In genomic region chr3L:16758504-16759109, dm6 we compare ENCODE assay signal across 3 fruit fly cellular contexts.
TF ChIP-seq lines count a peak whose summit lies in the region.

No protein-coding gene starts in this region.

TF ChIP-seq in whole organism, embryonic, 481 proteins besides CTCF, POLR2A, EP300 and RAD21 (continued from another document):
- TF ChIP-seq fd96Cb (tag; optimal IDR thresholded peaks at IDR 0.05; lab: Kevin White, UChicago) (no peak), corto (GFP tag; optimal IDR thresholded peaks at IDR 0.05; lab: Kevin White, UChicago) (peak; percentile 31), lbe (GFP tag; optimal IDR thresholded peaks at IDR 0.05; lab: Kevin White, UChicago) (peak; percentile 31), Xrp1 (GFP tag; IDR thresholded peaks at IDR 0.05; lab: Robert Waterston, UW) (0 out of 2 replicates have a peak, but pooled peaks have one; percentile 30), knrl (GFP tag; IDR thresholded peaks at IDR 0.05; lab: Robert Waterston, UW; ENCODE audit: partially characterized antibody) (0 out of 3 replicates have a peak, but pooled peaks have one; percentile 8)

TF ChIP-seq in whole organism, prepupa, 60 proteins besides CTCF, POLR2A, EP300 and RAD21 (continued from another document):
- TF ChIP-seq CG6276 (GFP tag; optimal IDR thresholded peaks at IDR 0.05; lab: Kevin White, UChicago) (peak; percentile 77), Smox (GFP tag; optimal IDR thresholded peaks at IDR 0.05; lab: Kevin White, UChicago) (peak; percentile 63), ss (GFP tag; optimal IDR thresholded peaks at IDR 0.05; lab: Kevin White, UChicago) (peak; percentile 93 to 96), CG6163 (GFP tag; IDR thresholded peaks at IDR 0.05; lab: Robert Waterston, UW) (peak; percentile 93), Eip75B (GFP tag; optimal IDR thresholded peaks at IDR 0.05; lab: Kevin White, UChicago) (peak; percentile 91), lz (GFP tag; optimal IDR thresholded peaks at IDR 0.05; lab: Kevin White, UChicago) (peak; percentile 73), CG10669 (GFP tag; optimal IDR thresholded peaks at IDR 0.05; lab: Kevin White, UChicago) (peak; percentile 85), dsx (GFP tag; optimal IDR thresholded peaks at IDR 0.05; lab: Kevin White, UChicago; ENCODE audit: poor library complexity, severe bottlenecking) (peak; percentile 86), CG8119 (GFP tag; IDR thresholded peaks at IDR 0.05; lab: Robert Waterston, UW) (peak; percentile 86), CG31627 (GFP tag; optimal IDR thresholded peaks at IDR 0.05; lab: Kevin White, UChicago) (peak; percentile 60), fd59A (GFP tag; optimal IDR thresholded peaks at IDR 0.05; lab: Kevin White, UChicago) (peak; percentile 74), net (GFP tag; optimal IDR thresholded peaks at IDR 0.05; lab: Kevin White, UChicago) (peak; percentile 63), CG3919 (GFP tag; optimal IDR thresholded peaks at IDR 0.05; lab: Kevin White, UChicago) (peak; percentile 84), CG8632 (GFP tag; optimal IDR thresholded peaks at IDR 0.05; lab: Kevin White, UChicago) (peak; percentile 75), Hr39 (GFP tag; optimal IDR thresholded peaks at IDR 0.05; lab: Kevin White, UChicago) (peak; percentile 68), Sox15 (GFP tag; optimal IDR thresholded peaks at IDR 0.05; lab: Kevin White, UChicago) (peak; percentile 61), CG6854 (GFP tag; optimal IDR thresholded peaks at IDR 0.05; lab: Kevin White, UChicago) (no peak), Eip78C (GFP tag; lab: Kevin White, UChicago) (peak; percentile 98), fd85E (GFP tag; optimal IDR thresholded peaks at IDR 0.05; lab: Kevin White, UChicago) (peak; percentile 47), salr (GFP tag; optimal IDR thresholded peaks at IDR 0.05; lab: Kevin White, UChicago) (peak; percentile 70 to 71), Ets96B (tag; optimal IDR thresholded peaks at IDR 0.05; lab: Kevin White, UChicago) (peak; percentile 81), cyc (GFP tag; optimal IDR thresholded peaks at IDR 0.05; lab: Kevin White, UChicago) (peak; percentile 80), Gug (GFP tag; IDR thresholded peaks at IDR 0.05; lab: Robert Waterston, UW) (peak; percentile 70), CG10631 (GFP tag; optimal IDR thresholded peaks at IDR 0.05; lab: Kevin White, UChicago) (peak; percentile 82), acj6 (GFP tag; optimal IDR thresholded peaks at IDR 0.05; lab: Kevin White, UChicago) (peak; percentile 73), spab (GFP tag; optimal IDR thresholded peaks at IDR 0.05; lab: Kevin White, UChicago) (peak; percentile 78), Met (GFP tag; optimal IDR thresholded peaks at IDR 0.05; lab: Kevin White, UChicago) (peak; percentile 75), CG16779 (tag; optimal IDR thresholded peaks at IDR 0.05; lab: Kevin White, UChicago) (peak; percentile 70), vri (GFP tag; optimal IDR thresholded peaks at IDR 0.05; lab: Kevin White, UChicago) (peak; percentile 30), CG9139 (GFP tag; optimal IDR thresholded peaks at IDR 0.05; lab: Kevin White, UChicago) (peak; percentile 89), dac (GFP tag; optimal IDR thresholded peaks at IDR 0.05; lab: Kevin White, UChicago) (peak; percentile 65), CG8319 (GFP tag; optimal IDR thresholded peaks at IDR 0.05; lab: Kevin White, UChicago) (peak; percentile 47), OdsH (GFP tag; optimal IDR thresholded peaks at IDR 0.05; lab: Kevin White, UChicago) (peak; percentile 82), CG34406 (GFP tag; optimal IDR thresholded peaks at IDR 0.05; lab: Kevin White, UChicago) (peak; percentile 69), CG7368 (GFP tag; optimal IDR thresholded peaks at IDR 0.05; lab: Kevin White, UChicago) (peak; percentile 68), CG11294 (GFP tag; IDR thresholded peaks at IDR 0.05; lab: Robert Waterston, UW) (peak; percentile 46), svp (GFP tag; lab: Kevin White, UChicago) (peak; percentile 94)

TF ChIP-seq in whole organism, wandering third instar larva, 38 proteins besides CTCF, POLR2A, EP300 and RAD21 (continued from another document):
- TF ChIP-seq br (GFP tag; optimal IDR thresholded peaks at IDR 0.05; lab: Kevin White, UChicago) (peak; percentile 67), dl (GFP tag; optimal IDR thresholded peaks at IDR 0.05; lab: Kevin White, UChicago; ENCODE audit: insufficient read depth in 1 of 2, partially characterized antibody in 2 of 2) (no peak), brk (GFP tag; optimal IDR thresholded peaks at IDR 0.05; lab: Kevin White, UChicago) (no peak), sage (GFP tag; optimal IDR thresholded peaks at IDR 0.05; lab: Kevin White, UChicago) (peak; percentile 34), lola (GFP tag; optimal IDR thresholded peaks at IDR 0.05; lab: Kevin White, UChicago) (no peak), CG32264 (GFP tag; optimal IDR thresholded peaks at IDR 0.05; lab: Kevin White, UChicago) (peak; percentile 41)
